Worm (Caenorhabditis elegans): ENCODE results near the gene fmo-5.
A peak's percentile ranks its signal among the peaks of the same experiment; 100 is the strongest.

fmo-5 gene

DNA sequence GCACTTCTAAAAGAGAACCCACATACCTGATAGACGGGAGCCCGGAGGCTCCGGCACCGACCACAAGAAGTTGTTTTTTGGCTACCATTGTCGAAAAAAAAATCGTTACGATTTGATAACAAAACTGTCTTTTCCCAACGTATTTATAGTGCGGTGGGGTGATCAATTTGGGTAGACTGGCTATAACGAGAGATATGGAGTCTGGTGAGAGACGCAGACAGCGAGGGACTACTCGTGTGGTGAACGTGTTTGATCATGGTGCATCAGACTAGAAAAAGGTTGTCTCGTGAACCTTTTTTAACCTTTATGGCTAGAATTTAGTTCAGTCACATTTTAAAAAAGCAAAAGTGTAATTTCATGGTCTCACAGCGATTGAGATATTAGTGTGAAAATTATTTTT is at the start of gene fmo-5 (continued):
- no peak for TF ChIP-seq hlh-17 (GFP tag; optimal IDR thresholded peaks at IDR 0.05; ENCODE audit: borderline replicate concordance)
- no peak for TF ChIP-seq unc-98 (GFP tag; IDR thresholded peaks at IDR 0.05)
- no peak for TF ChIP-seq sup-37 (GFP tag; optimal IDR thresholded peaks at IDR 0.05)
- TF ChIP-seq lsy-2 (tag; optimal IDR thresholded peaks at IDR 0.05) = no peak
- TF ChIP-seq nhr-20 (tag; optimal IDR thresholded peaks at IDR 0.05) = peak; percentile 88
- TF ChIP-seq pax-3 (tag; optimal IDR thresholded peaks at IDR 0.05) = no peak
- TF ChIP-seq nhr-47 (tag; optimal IDR thresholded peaks at IDR 0.05) = peak; percentile 35
- TF ChIP-seq ama-1 (optimal IDR thresholded peaks at IDR 0.05) = no peak
- TF ChIP-seq skn-1 (tag; optimal IDR thresholded peaks at IDR 0.05) = no peak
- TF ChIP-seq ceh-88 (GFP tag; IDR thresholded peaks at IDR 0.05) = no peak
- TF ChIP-seq aly-2 (tag; optimal IDR thresholded peaks at IDR 0.05) = no peak
- no peak for TF ChIP-seq blmp-1 (tag; optimal IDR thresholded peaks at IDR 0.05)
- no peak for TF ChIP-seq vab-15 (tag; optimal IDR thresholded peaks at IDR 0.05)
- no peak for TF ChIP-seq aha-1 (tag; optimal IDR thresholded peaks at IDR 0.05)
- TF ChIP-seq ceh-90 (tag; optimal IDR thresholded peaks at IDR 0.05) = no peak
- no peak for TF ChIP-seq egl-27 (tag; optimal IDR thresholded peaks at IDR 0.05)
- no peak for TF ChIP-seq fos-1 (tag; optimal IDR thresholded peaks at IDR 0.05)
- TF ChIP-seq mef-2 (tag; optimal IDR thresholded peaks at IDR 0.05) = no peak
- no peak for TF ChIP-seq efl-3 (GFP tag; optimal IDR thresholded peaks at IDR 0.05)
- no peak for TF ChIP-seq C34B4.2 (tag; optimal IDR thresholded peaks at IDR 0.05)
- peak in 2 of 3 experiments; percentile 42 to 57 for TF ChIP-seq dpl-1 (GFP tag; optimal IDR thresholded peaks at IDR 0.05)

DNA sequence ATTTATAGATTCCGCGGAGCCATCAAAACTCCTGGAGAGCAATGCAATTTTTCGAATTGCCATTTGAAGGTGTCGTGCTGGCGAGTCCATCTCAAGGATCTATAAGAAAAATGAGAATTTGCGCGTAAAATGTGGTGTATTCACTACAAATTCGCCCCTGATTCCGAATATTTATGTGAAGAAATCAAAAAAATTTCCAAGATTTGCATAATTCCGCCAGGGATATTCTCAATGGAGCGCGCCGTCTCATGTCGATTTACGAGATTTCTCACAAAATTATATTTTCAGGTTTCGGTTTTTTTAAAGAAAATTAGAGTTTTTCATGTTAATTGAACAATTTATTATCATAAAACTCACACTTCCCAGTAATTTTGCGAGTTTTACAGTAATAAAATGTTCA is 46.3 kb upstream of the fmo-5 start, which contains the start of gene Y50D4C.6:
Gene Y50D4C.6, minus strand, starts transcription at position 101 of the 400 bp plus-strand sequence.
- no peak for TF ChIP-seq mef-2 (tag; optimal IDR thresholded peaks at IDR 0.05)
- no peak for TF ChIP-seq lin-14 (GFP tag; optimal IDR thresholded peaks at IDR 0.05)
- TF ChIP-seq alr-1 (tag; optimal IDR thresholded peaks at IDR 0.05; ENCODE audit: borderline replicate concordance) = no peak

DNA sequence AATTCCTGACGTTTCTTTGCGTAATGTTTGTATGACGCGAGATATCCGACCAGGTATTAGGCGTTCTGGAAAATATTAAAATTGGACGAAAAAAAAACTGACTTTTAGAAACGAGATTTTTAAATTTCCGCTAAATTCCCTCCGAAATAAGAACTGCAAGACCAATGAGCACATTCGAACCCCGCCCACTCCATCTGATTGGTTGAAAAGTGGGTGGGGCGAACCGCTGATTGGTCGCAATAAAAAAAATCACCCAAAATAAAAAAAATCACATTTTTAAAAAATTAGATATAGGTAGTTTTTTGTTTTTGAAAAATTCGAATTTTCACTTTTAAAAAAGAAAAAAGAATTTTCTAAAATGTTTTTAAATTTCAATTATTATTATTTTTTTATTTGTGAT is 45.6 kb upstream of the fmo-5 start:
- TF ChIP-seq nhr-90 (tag; optimal IDR thresholded peaks at IDR 0.05; ENCODE audit: poor library complexity) (no peak), efl-1 (optimal IDR thresholded peaks at IDR 0.05) (no peak), efl-1 (GFP tag; optimal IDR thresholded peaks at IDR 0.05 in 1 of 2) (peak in 1 of 2 experiments; percentile 52)

DNA sequence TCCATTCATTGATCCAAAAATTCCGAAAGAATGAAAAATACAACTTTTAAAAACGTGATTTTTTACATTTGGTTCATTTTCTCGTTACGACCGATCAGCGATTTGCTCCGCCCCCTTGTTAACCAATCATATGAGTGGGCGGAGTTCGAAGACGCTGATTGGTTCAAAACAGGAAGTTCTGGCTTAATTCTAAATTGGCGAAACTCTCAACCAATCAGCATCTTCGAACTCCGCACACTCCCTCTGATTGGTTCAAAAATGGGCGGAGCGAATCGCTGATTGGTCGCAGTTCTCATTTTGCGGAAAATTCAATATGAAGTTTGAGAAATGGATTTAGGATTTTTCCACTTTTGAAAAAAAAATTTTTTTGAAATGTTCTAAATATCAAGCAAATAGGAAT is 42.4 kb upstream of the fmo-5 start:
- no peak for TF ChIP-seq fkh-4 (tag; optimal IDR thresholded peaks at IDR 0.05; ENCODE audit: borderline replicate concordance)
- TF ChIP-seq isw-1 (GFP tag; IDR thresholded peaks at IDR 0.05) = no peak
- TF ChIP-seq mef-2 (tag; optimal IDR thresholded peaks at IDR 0.05) = no peak
- TF ChIP-seq mab-9 (GFP tag; IDR thresholded peaks at IDR 0.05) = no peak
- TF ChIP-seq nhr-85 (tag) = no peak
- TF ChIP-seq dsc-1 (tag; optimal IDR thresholded peaks at IDR 0.05) = no peak
- no peak for TF ChIP-seq lin-35 (GFP tag; optimal IDR thresholded peaks at IDR 0.05)
- TF ChIP-seq unc-98 (GFP tag; IDR thresholded peaks at IDR 0.05) = no peak
- no peak for TF ChIP-seq efl-1 (optimal IDR thresholded peaks at IDR 0.05)
- no peak for TF ChIP-seq efl-1 (GFP tag; optimal IDR thresholded peaks at IDR 0.05 in 1 of 2)
- no peak for TF ChIP-seq ztf-11 (tag; optimal IDR thresholded peaks at IDR 0.05)
- TF ChIP-seq nhr-20 (tag; optimal IDR thresholded peaks at IDR 0.05) = no peak
- TF ChIP-seq efl-3 (GFP tag; optimal IDR thresholded peaks at IDR 0.05) = no peak
- TF ChIP-seq nhr-28 (tag; optimal IDR thresholded peaks at IDR 0.05) = no peak
- no peak for TF ChIP-seq nhr-11 (tag; optimal IDR thresholded peaks at IDR 0.05)
- no peak for TF ChIP-seq sox-4 (tag; optimal IDR thresholded peaks at IDR 0.05)

DNA sequence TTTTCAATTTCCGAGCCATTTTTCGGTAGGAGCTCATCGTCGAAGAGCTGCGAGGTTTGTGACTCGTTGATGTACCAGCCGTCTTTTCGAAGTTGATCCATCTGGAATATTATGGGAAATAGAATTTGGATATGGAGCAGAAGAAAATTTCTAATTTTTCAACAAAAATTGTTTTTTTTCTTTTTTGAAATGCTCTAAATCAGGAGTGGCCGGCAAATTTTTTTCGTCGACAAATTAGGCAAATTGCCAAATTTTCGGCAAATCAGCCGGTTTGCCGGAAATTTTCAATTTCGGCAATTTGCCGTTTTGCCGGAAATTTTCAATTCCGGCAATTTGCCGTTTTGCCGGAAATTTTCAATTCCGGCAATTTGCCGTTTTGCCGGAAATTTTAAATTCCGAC is 41.7 kb upstream of the fmo-5 start, which contains the start of gene Y50D4C.3:
Gene Y50D4C.3, minus strand, starts transcription at position 101 of the 400 bp plus-strand sequence.
- TF ChIP-seq ces-1 (GFP tag; optimal IDR thresholded peaks at IDR 0.05) = no peak
- no peak for TF ChIP-seq nhr-237 (tag; optimal IDR thresholded peaks at IDR 0.05)
- no peak for TF ChIP-seq C04F5.9 (tag; optimal IDR thresholded peaks at IDR 0.05)
- TF ChIP-seq fkh-8 (tag; optimal IDR thresholded peaks at IDR 0.05) = no peak
- no peak for TF ChIP-seq unc-30 (tag; optimal IDR thresholded peaks at IDR 0.05)

Data from whole organism, L1 larva.